Fruit fly (Drosophila melanogaster) whole organism, embryonic: ENCODE data around the gene CG42240.

Experiments
- ATbp ChIP-seq: fragments of 200-800 bp; sonication (Bioruptor generic); optimal IDR thresholded peaks from 2 replicates; lab custom pipeline; 2017; ENCODE audit warnings: missing biosample characterization, mild to moderate bottlenecking, missing genetic modification characterization, missing genetic modification reagents
- Blimp-1 ChIP-seq: fragments of 200-800 bp; sonication (Bioruptor generic); optimal IDR thresholded peaks from 3 replicates; lab custom pipeline; 2018; ENCODE audit warnings: missing biosample characterization, missing genetic modification characterization, mild to moderate bottlenecking, moderate library complexity, missing genetic modification reagents
- CG10565 ChIP-seq: fragments of 200-800 bp; sonication (Bioruptor generic); optimal IDR thresholded peaks from 3 replicates; lab custom pipeline; 2016; ENCODE audit warnings: missing biosample characterization, mild to moderate bottlenecking, missing genetic modification characterization
- CG13624 ChIP-seq: fragments of 200-800 bp; sonication (Bioruptor generic); optimal IDR thresholded peaks from 2 replicates; lab custom pipeline; 2016; ENCODE audit warnings: missing biosample characterization, missing genetic modification characterization
- CG17328 ChIP-seq: fragments of 200-800 bp; sonication (Bioruptor generic); IDR thresholded peaks from 2 replicates; pipeline ENCODE4 v1.3.6; 2022; ENCODE audit warnings: missing biosample characterization, missing genetic modification characterization
- CG18011 ChIP-seq: fragments of 200-800 bp; sonication (Bioruptor generic); optimal IDR thresholded peaks from 2 replicates; lab custom pipeline; 2017; ENCODE audit warnings: missing biosample characterization, missing genetic modification characterization, mild to moderate bottlenecking, moderate library complexity, missing genotype
- CG34224 ChIP-seq: fragments of 200-800 bp; sonication (Bioruptor generic); IDR thresholded peaks from 3 replicates; pipeline ENCODE4 v1.3.6; 2022; ENCODE audit warnings: missing biosample characterization, missing genetic modification characterization; ENCODE audit not compliant: partially characterized antibody
- CG6272 ChIP-seq: fragments of 200-800 bp; sonication (Bioruptor generic); IDR thresholded peaks from 2 replicates; pipeline ENCODE4 v1.3.6; 2022; ENCODE audit warnings: missing biosample characterization, missing genetic modification characterization
- CG9876 ChIP-seq: fragments of 200-800 bp; sonication (Bioruptor generic); optimal IDR thresholded peaks from 2 replicates; lab custom pipeline; 2016; ENCODE audit warnings: missing biosample characterization, missing genetic modification characterization
- D19B ChIP-seq: fragments of 200-800 bp; sonication (Bioruptor generic); optimal IDR thresholded peaks from 2 replicates; lab custom pipeline; 2017; ENCODE audit warnings: missing biosample characterization, mild to moderate bottlenecking, missing genetic modification characterization
- Dip3 ChIP-seq: fragments of 200-800 bp; sonication (Bioruptor generic); optimal IDR thresholded peaks from 3 replicates; lab custom pipeline; 2016; ENCODE audit warnings: missing biosample characterization, missing genetic modification characterization
- Ets65A ChIP-seq: fragments of 200-800 bp; sonication (Bioruptor generic); peaks from one replicate; lab custom pipeline; 2016; ENCODE audit warnings: missing biosample characterization, missing genetic modification characterization
- Hr78 ChIP-seq, 2 experiments: fragments of 200-800 bp in 1 of 2; fragments of >200 bp in 1 of 2; sonication (Bioruptor generic) in 1 of 2; optimal IDR thresholded peaks; 2 replicates each; lab custom pipeline; 2017 to 2019; ENCODE audit warnings: missing biosample characterization in 2 of 2, missing genetic modification characterization in 2 of 2, mild to moderate bottlenecking in 1 of 2, moderate library complexity in 1 of 2
- Lhr ChIP-seq: fragments of 200-800 bp; sonication (Bioruptor generic); optimal IDR thresholded peaks from 3 replicates; lab custom pipeline; 2017; ENCODE audit warnings: mild to moderate bottlenecking, missing biosample characterization, missing genetic modification reagents, missing genetic modification characterization
- Pdp1 ChIP-seq, 2 experiments: fragments of 200-800 bp; sonication (Bioruptor generic); optimal IDR thresholded peaks; 3 replicates each; lab custom pipeline; 2016; ENCODE audit warnings: missing biosample characterization in 2 of 2, missing genetic modification characterization in 2 of 2, mild to moderate bottlenecking in 1 of 2, moderate library complexity in 1 of 2
- Sox100B ChIP-seq: fragments of 200-800 bp; sonication (Bioruptor generic); optimal IDR thresholded peaks from 3 replicates; lab custom pipeline; 2018; ENCODE audit warnings: missing biosample characterization, mild to moderate bottlenecking, missing genetic modification characterization
- Trl ChIP-seq, 3 experiments: fragments of >200 bp in 2 of 3; fragments of 200-800 bp in 1 of 3; sonication (Bioruptor generic) in 1 of 3; optimal IDR thresholded peaks; 2 replicates in 1 of 3; 3 replicates in 2 of 3; lab custom pipeline; 2016 to 2017; ENCODE audit warnings: missing biosample characterization in 1 of 3, missing genetic modification characterization in 1 of 3
- Xbp1 ChIP-seq: fragments of 200-800 bp; sonication (Bioruptor generic); optimal IDR thresholded peaks from 3 replicates; lab custom pipeline; 2016; ENCODE audit warnings: missing biosample characterization, mild to moderate bottlenecking, missing genetic modification characterization
- Xrp1 ChIP-seq: fragments of 200-800 bp; sonication (Bioruptor generic); IDR thresholded peaks from 2 replicates; pipeline ENCODE4 v1.3.6; 2022; ENCODE audit warnings: missing biosample characterization, missing genetic modification characterization
- YL-1 ChIP-seq: fragments of 200-800 bp; sonication (Bioruptor generic); optimal IDR thresholded peaks from 3 replicates; lab custom pipeline; 2017; ENCODE audit warnings: missing biosample characterization, mild to moderate bottlenecking, missing genetic modification characterization
- abd-A ChIP-seq: fragments of 200-800 bp; sonication (Bioruptor generic); optimal IDR thresholded peaks from 3 replicates; lab custom pipeline; 2019; ENCODE audit warnings: missing biosample characterization, mild to moderate bottlenecking, missing genetic modification characterization, moderate library complexity
- ara ChIP-seq: fragments of 200-800 bp; sonication (Bioruptor generic); IDR thresholded peaks from 2 replicates; pipeline ENCODE4 v1.3.6; 2022; ENCODE audit warnings: missing biosample characterization, missing genetic modification characterization
- corto ChIP-seq: fragments of 200-800 bp; sonication (Bioruptor generic); optimal IDR thresholded peaks from 2 replicates; lab custom pipeline; 2016; ENCODE audit warnings: missing biosample characterization, mild to moderate bottlenecking, missing genetic modification characterization, moderate library complexity
- crc ChIP-seq: fragments of 200-800 bp; sonication (Bioruptor generic); optimal IDR thresholded peaks from 2 replicates; lab custom pipeline; 2016; ENCODE audit warnings: missing biosample characterization, missing genetic modification characterization
- crol ChIP-seq: fragments of 200-800 bp; sonication (Bioruptor generic); IDR thresholded peaks from 2 replicates; pipeline ENCODE4 v1.3.6; 2022; ENCODE audit warnings: missing biosample characterization, missing genetic modification characterization
- dan ChIP-seq: fragments of 200-800 bp; sonication (Bioruptor generic); IDR thresholded peaks from 2 replicates; pipeline ENCODE4 v1.3.6; 2022; ENCODE audit warnings: missing biosample characterization, missing genetic modification characterization
- dmrt99B ChIP-seq: fragments of 200-800 bp; sonication (Bioruptor generic); optimal IDR thresholded peaks from 2 replicates; lab custom pipeline; 2018; ENCODE audit warnings: missing biosample characterization, mild to moderate bottlenecking, missing genetic modification characterization, moderate library complexity
- eyg ChIP-seq: fragments of 200-800 bp; sonication (Bioruptor generic); optimal IDR thresholded peaks from 3 replicates; lab custom pipeline; 2016; ENCODE audit warnings: missing biosample characterization, missing genetic modification characterization
- gcm ChIP-seq: fragments of 200-800 bp; sonication (Bioruptor generic); optimal IDR thresholded peaks from 2 replicates; lab custom pipeline; 2019; ENCODE audit warnings: missing biosample characterization, mild to moderate bottlenecking, missing genetic modification characterization, moderate library complexity
- lbe ChIP-seq: fragments of 200-800 bp; sonication (Bioruptor generic); optimal IDR thresholded peaks from 2 replicates; lab custom pipeline; 2016; ENCODE audit warnings: missing biosample characterization, mild to moderate bottlenecking, missing genetic modification characterization
- lmd ChIP-seq: fragments of 200-800 bp; sonication (Bioruptor generic); IDR thresholded peaks from 2 replicates; pipeline ENCODE4 v1.3.6; 2022; ENCODE audit warnings: missing biosample characterization, missing genetic modification characterization
- luna ChIP-seq: fragments of 200-800 bp; sonication (Bioruptor generic); optimal IDR thresholded peaks from 2 replicates; lab custom pipeline; 2016; ENCODE audit warnings: missing biosample characterization, missing genetic modification characterization
- nom ChIP-seq: fragments of 200-800 bp; sonication (Bioruptor generic); optimal IDR thresholded peaks from 2 replicates; lab custom pipeline; 2017; ENCODE audit warnings: missing biosample characterization, missing genetic modification characterization, mild to moderate bottlenecking, moderate library complexity, missing genetic modification reagents
- oc ChIP-seq: fragments of 200-800 bp; sonication (Bioruptor generic); optimal IDR thresholded peaks from 2 replicates; lab custom pipeline; 2018; ENCODE audit warnings: missing biosample characterization, mild to moderate bottlenecking, missing genetic modification characterization, moderate library complexity
- pum ChIP-seq: fragments of 200-800 bp; sonication (Bioruptor generic); optimal IDR thresholded peaks from 2 replicates; lab custom pipeline; 2016; ENCODE audit warnings: missing biosample characterization, missing genetic modification characterization
- rib ChIP-seq: fragments of 200-800 bp; sonication (Bioruptor generic); IDR thresholded peaks from 2 replicates; pipeline ENCODE4 v1.3.6; 2022; ENCODE audit warnings: missing biosample characterization, missing genetic modification characterization
- row ChIP-seq: fragments of 200-800 bp; sonication (Bioruptor generic); IDR thresholded peaks from 3 replicates; pipeline ENCODE4 v1.3.6; 2022; ENCODE audit warnings: missing biosample characterization, missing genetic modification characterization
- sens ChIP-seq: fragments of 200-800 bp; sonication (Bioruptor generic); peaks from one replicate; lab custom pipeline; 2016; ENCODE audit warnings: missing biosample characterization, missing genetic modification characterization
- slbo ChIP-seq: fragments of 200-800 bp; sonication (Bioruptor generic); IDR thresholded peaks from 2 replicates; pipeline ENCODE4 v1.3.6; 2022; ENCODE audit warnings: missing biosample characterization, missing genetic modification characterization
- ssp ChIP-seq: fragments of 200-800 bp; sonication (Bioruptor generic); IDR thresholded peaks from 2 replicates; pipeline ENCODE4 v1.3.6; 2022; ENCODE audit warnings: missing biosample characterization, missing genetic modification characterization
- stwl ChIP-seq: fragments of 200-800 bp; sonication (Bioruptor generic); optimal IDR thresholded peaks from 3 replicates; lab custom pipeline; 2018; ENCODE audit warnings: missing biosample characterization, mild to moderate bottlenecking, missing genetic modification characterization, moderate library complexity
- trh ChIP-seq: fragments of 200-800 bp; sonication (Bioruptor generic); optimal IDR thresholded peaks from 2 replicates; lab custom pipeline; 2016; ENCODE audit warnings: missing biosample characterization, missing genetic modification characterization
- vfl ChIP-seq: fragments of 200-800 bp; sonication (Bioruptor generic); optimal IDR thresholded peaks from 2 replicates; lab custom pipeline; 2016; ENCODE audit warnings: missing biosample characterization, missing genetic modification characterization

The CG42240 gene

DNA sequence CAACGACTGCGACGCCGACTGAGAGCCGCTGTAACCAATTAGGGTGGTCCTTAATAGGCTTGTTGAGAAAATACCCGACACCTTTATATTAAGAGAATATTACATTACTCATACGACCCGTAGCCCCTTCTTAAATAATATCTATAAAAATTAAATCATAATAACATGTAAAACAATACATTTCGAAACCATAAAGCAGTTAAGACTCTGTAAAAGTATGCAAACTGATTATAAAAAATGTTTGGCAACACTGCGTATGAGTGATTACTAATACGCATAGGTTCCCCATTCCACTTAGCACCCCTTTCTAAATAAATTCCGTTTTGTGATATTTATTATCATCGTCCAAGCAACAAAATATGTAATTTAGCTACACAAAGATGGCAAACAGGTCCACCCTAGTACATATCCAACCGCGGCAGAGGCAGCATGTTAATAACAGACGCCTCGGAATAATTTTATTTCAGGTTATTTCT, 10.0 kb downstream of the CG42240 start (continued):
- peak; percentile 66 for TF ChIP-seq Xrp1 (GFP tag; lab: Robert Waterston, UW)
- peak; percentile 56 for TF ChIP-seq Xbp1 (GFP tag; lab: Kevin White, UChicago)

DNA sequence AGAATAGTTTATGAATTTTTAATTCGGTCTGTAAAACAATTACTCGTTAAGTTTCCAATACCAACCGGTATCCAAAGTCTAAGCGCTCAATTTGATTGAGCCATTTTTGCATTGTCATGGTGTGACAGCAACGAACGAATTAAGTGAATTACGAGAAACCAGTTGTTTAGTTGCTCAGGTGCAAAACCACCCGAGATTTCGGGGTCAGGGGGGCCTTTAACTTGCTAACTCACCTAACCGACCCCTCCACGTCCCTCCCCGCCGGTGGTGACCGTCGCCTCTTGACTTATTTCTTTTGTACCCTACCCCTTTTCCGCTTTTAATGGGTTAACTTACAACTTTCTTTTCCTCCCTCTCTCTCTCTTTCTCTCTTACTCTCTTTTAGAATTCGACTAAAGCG, 11.0 kb downstream of the CG42240 start:
- TF ChIP-seq crol (GFP tag; lab: Robert Waterston, UW) (peak; percentile 59; the same call in 1 of the 2 replicates), sens (GFP tag; lab: Kevin White, UChicago) (peak; percentile 25), CG18011 (GFP tag; lab: Kevin White, UChicago) (no peak), Trl (optimal IDR thresholded peaks at IDR 0.05; lab: Kevin White, UChicago) (peak in 1 of 2 experiments; percentile 25), Trl (GFP tag; optimal IDR thresholded peaks at IDR 0.05; lab: Kevin White, UChicago) (no peak), dan (GFP tag; lab: Robert Waterston, UW) (no peak), oc (tag; lab: Kevin White, UChicago) (peak; percentile 5), Hr78 (GFP tag; optimal IDR thresholded peaks at IDR 0.05; lab: Kevin White, UChicago) (peak in 1 of 2 experiments; percentile 7), Blimp-1 (peak; percentile 6), nom (GFP tag; lab: Kevin White, UChicago) (peak; percentile 7)

DNA sequence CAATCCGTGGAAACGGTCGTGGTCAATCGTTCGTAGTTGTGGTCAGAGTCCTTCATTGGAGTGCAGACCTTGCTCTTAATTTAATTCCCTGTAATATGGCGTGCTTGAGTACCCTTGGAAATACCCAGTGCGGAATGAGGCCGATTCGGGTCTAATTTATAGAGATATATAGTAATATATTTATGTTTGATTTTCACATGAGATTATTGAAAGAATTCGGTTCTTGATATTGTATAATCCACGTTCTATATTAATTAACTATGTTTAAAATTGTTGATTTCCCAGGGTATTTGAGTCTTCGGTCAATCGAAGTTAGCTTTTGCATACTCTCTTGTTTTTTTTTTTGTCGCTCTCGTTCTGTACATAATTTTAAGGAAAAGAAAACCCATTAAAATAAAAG, 12.7 kb downstream of the CG42240 start:
- peak; percentile 18 for TF ChIP-seq corto (GFP tag; lab: Kevin White, UChicago)
- no peak for TF ChIP-seq stwl (tag; lab: Kevin White, UChicago)
- peak; percentile 15 for TF ChIP-seq Ets65A (GFP tag; lab: Kevin White, UChicago)
- TF ChIP-seq D19B (GFP tag; lab: Kevin White, UChicago), result peak; percentile 39
- no peak for TF ChIP-seq CG9876 (GFP tag; lab: Kevin White, UChicago)
- peak; percentile 60 for TF ChIP-seq lbe (GFP tag; lab: Kevin White, UChicago)
- no peak for TF ChIP-seq eyg (GFP tag; lab: Kevin White, UChicago)
- 0 out of 3 replicates have a peak, but pooled peaks have one; percentile 16 for TF ChIP-seq row (GFP tag; lab: Robert Waterston, UW)

DNA sequence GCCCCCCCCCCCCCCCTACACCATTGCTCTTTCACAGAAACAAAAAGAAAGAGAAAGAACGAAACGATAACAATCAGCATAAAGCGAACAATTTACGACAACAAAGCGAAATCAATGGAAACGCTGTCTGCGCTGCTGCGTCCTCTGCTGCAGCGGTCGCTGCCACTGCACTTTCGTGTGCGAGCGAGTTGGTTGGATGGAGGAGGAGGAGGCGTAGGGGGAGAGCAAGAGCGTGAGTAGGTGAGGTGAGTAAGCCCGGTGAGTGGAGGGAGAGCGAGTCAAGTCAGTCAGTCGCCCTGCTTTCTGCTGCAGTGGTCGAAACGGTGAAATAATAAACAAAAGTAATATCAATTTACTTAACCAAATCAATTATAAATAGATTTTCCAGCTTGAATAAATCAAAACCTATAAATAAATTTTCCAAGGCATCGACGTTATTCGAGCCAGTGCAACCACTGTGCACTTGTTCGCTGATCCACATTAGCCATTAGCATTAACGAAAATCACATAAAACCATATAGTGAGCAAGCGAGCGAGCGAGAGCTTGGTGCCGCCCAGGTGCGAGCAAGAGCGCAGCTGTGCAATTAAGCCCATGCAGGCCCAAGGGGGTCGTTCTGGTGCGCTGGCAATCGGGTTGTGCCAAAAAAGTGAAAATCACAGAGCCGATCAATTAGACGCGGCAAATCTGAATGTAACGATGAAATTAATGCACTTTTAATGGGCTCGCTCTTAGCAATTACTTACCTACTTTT, 13.3 kb downstream of the CG42240 start:
- TF ChIP-seq luna (GFP tag; lab: Kevin White, UChicago), result no peak
- TF ChIP-seq Pdp1 (GFP tag; optimal IDR thresholded peaks at IDR 0.05; lab: Kevin White, UChicago), result peak in 1 of 2 experiments; percentile 0
- TF ChIP-seq trh, result no peak
- no peak for TF ChIP-seq gcm (GFP tag; lab: Kevin White, UChicago)
- peak; percentile 46; the same call in 1 of the 2 replicates for TF ChIP-seq lmd (GFP tag; lab: Robert Waterston, UW)
- TF ChIP-seq vfl (GFP tag; lab: Kevin White, UChicago), result no peak
- no peak for TF ChIP-seq CG10565 (GFP tag; lab: Kevin White, UChicago)
- TF ChIP-seq pum, result no peak
- no peak for TF ChIP-seq Lhr (GFP tag; lab: Kevin White, UChicago)
- TF ChIP-seq ara (GFP tag; lab: Robert Waterston, UW), result peak; percentile 71; the same call in 1 of the 2 replicates
- no peak for TF ChIP-seq CG34224 (GFP tag; lab: Robert Waterston, UW)
- TF ChIP-seq dmrt99B (tag; lab: Kevin White, UChicago), result peak; percentile 42
- peak; percentile 41; the same call in 1 of the 2 replicates for TF ChIP-seq ssp (GFP tag; lab: Robert Waterston, UW)
- 0 out of 2 replicates have a peak, but pooled peaks have one; percentile 7 for TF ChIP-seq slbo (GFP tag; lab: Robert Waterston, UW)
- TF ChIP-seq Dip3, result no peak
- peak; percentile 49 for TF ChIP-seq abd-A (tag; lab: Kevin White, UChicago)
- TF ChIP-seq YL-1 (GFP tag; lab: Kevin White, UChicago), result no peak
- TF ChIP-seq crc (GFP tag; lab: Kevin White, UChicago), result no peak
- peak; percentile 59 for TF ChIP-seq CG17328 (GFP tag; lab: Robert Waterston, UW)
- no peak for TF ChIP-seq CG13624 (GFP tag; lab: Kevin White, UChicago)
- TF ChIP-seq rib (GFP tag; lab: Robert Waterston, UW), result no peak
- TF ChIP-seq Sox100B (GFP tag; lab: Kevin White, UChicago), result peak; percentile 35
- TF ChIP-seq CG6272 (GFP tag; lab: Robert Waterston, UW), result 0 out of 2 replicates have a peak, but pooled peaks have one; percentile 33
- peak; percentile 69 for TF ChIP-seq ATbp
